Fruit fly (Drosophila melanogaster) S2 (cell line): ENCODE results near the gene CG33490.
A peak's percentile ranks its signal among the peaks of the same experiment; 100 is the strongest.
"Not testable (repeated sequence)": the region's sequence is repeated elsewhere in the genome, so short reads cannot be mapped to it uniquely, and the experiment has no call there.

Experiments
- CG8478 ChIP-seq: fragments of >200 bp; optimal IDR thresholded peaks from 2 replicates; lab custom pipeline; 2018
- CTCF ChIP-seq, 2 experiments: fragments of >200 bp; optimal IDR thresholded peaks; 2 replicates each; lab custom pipeline; 2018

CG33490 gene

DNA sequence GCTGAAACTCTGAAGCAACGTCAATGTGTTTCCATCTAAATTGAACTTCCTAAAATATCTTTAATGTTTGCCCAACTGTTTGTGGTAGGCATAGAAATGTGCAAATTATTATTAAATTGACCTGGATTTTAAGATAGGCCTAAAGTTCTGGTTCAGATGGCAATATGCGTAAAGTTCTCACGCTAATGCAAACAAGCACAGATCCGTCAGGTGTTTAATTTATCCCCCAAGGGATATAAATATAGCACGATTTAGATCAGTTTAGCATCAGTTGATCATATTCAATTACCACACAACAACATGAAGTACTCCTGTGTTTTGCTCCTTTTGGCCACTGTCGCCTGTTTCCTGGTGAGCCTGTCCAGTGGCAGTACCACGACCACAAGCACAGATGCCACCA is 14.9 kb upstream of the CG33490 start, which contains the start of gene CG7377:
Gene CG7377 (plus strand): TSS at position 301 of the 400 bp plus-strand sequence.
- not testable (repeated sequence) for TF ChIP-seq CTCF (optimal IDR thresholded peaks at IDR 0.05; lab: Kevin White, UChicago); CG8478

DNA sequence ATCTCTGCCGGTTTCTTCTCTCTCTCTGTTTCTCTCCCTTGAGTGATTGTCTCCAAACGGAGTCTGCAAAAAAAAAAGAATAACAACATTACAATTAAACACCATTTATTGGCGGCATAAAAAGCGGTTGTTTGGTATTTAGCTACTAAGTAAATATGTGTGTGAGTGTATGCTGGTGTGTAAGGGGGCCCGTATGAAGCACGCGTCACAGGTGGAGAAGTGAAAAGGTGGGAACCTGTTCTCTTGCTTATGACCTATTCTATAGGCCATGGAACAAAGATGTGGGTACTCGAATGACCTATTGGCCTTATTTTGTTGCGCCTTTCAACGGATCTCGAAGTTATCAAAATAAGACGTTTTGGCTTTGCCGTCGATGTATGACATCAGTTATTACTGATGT is 14.1 kb upstream of the CG33490 start:
- TF ChIP-seq CG8478 (no peak), CTCF (optimal IDR thresholded peaks at IDR 0.05; lab: Kevin White, UChicago) (no peak)

dm6 chr3L:11587720-11588580 is 13.5 kb upstream of the CG33490 start, which contains the start of gene rt:
TSS of gene rt (minus strand) at chr3L:11587770.
- TF ChIP-seq CG8478 (no peak), CTCF (optimal IDR thresholded peaks at IDR 0.05; lab: Kevin White, UChicago) (no peak)

dm6 chr3L:11586794-11587462 is 12.5 kb upstream of the CG33490 start:
- TF ChIP-seq CG8478 (no peak), CTCF (optimal IDR thresholded peaks at IDR 0.05; lab: Kevin White, UChicago) (no peak)

DNA sequence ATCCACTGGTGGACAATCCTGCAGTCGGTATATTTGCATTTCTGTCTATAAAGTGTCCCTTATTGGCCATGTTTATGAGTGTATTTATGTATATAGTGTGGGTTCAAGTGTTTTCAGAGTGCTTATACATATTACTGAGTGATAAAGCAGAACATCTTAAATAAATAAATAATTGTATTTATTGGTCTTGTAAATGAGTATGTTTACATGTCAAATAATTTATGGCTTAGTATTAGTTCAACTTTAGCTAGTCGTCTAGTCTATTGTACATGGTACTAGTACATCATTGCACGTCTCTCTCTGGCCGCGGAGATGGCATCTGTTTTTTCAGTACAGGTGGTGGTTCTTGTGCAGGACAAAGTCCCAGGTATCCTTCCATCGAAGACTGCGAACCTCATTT is 9.5 kb upstream of the CG33490 start, which contains the start of gene CG32086:
Gene CG32086 (minus strand): TSS at position 101 of the 400 bp plus-strand sequence.
- no peak for TF ChIP-seq CTCF (optimal IDR thresholded peaks at IDR 0.05; lab: Kevin White, UChicago)

dm6 chr3L:11582097-11582496 is 7.6 kb upstream of the CG33490 start, which contains the start of gene CG33269:
TSS of gene CG33269 (minus strand) at chr3L:11582197.
- TF ChIP-seq CTCF (optimal IDR thresholded peaks at IDR 0.05; lab: Kevin White, UChicago) = no peak
- no peak for TF ChIP-seq CG8478

DNA sequence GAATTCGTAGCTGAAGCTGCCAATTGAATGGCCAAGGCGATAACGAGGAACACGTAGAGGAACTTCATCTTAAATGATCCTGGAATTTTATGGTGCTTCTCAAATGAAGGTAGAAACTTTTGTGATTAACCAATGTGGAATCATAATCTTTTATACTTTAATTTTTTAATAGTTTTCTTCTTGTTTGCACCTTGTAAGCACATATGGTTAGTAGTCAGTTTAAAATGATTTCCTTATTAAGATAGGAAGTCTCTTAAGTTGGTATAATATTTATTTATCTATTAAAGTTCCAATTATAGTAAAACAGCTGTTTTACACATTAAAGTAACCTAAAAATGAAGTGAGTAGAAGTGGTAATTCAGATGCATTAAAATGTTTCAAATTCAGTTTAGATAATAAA is 6.5 kb upstream of the CG33490 start, which contains the start of gene CG43391:
Gene CG43391 (minus strand): TSS at position 101 of the 400 bp plus-strand sequence.
- TF ChIP-seq CTCF (optimal IDR thresholded peaks at IDR 0.05; lab: Kevin White, UChicago) (no peak), CG8478 (no peak)

DNA sequence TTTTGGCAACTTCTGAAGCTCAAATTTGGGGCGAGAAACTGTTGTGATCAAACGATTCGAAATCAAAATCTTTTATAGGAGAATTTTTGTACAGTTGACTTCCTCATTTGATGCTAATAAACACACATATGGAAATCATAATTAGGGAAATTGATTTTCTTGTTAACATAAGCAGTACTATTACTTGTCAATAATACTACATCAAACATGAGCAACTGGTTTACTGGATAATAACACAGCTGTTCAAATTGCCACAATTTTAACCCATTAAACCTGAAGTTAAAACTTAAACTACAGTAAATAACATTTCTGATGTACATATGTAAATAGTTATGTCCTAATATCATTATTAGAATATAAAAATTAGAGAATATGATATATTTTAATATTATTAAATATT is 5.5 kb upstream of the CG33490 start, which contains the start of gene CG43390:
Gene CG43390 (minus strand): TSS at position 32 of the 400 bp plus-strand sequence.
- TF ChIP-seq CG8478 (no peak), CTCF (optimal IDR thresholded peaks at IDR 0.05; lab: Kevin White, UChicago) (no peak)

DNA sequence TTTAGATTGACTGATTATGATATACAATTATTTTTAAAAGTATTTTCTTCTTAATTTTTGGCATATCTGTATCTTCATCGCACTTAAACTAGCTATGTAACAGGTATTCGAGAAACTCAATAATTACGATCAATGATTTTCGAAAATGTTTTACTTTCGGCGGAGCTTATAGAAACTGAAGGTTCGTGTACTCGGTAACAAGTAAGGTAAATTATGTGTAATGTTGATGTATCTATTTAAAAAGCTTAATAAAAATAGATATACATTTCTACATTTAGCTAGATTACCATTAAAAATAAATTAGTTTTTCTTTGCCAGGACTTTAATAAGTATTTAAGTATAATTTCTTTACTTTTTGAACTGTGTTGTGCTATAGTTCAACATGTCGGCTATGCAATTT is 4.4 kb upstream of the CG33490 start:
- TF ChIP-seq CG8478 (no peak), CTCF (optimal IDR thresholded peaks at IDR 0.05; lab: Kevin White, UChicago) (no peak)

- no peak for TF ChIP-seq CG8478
- TF ChIP-seq CTCF (optimal IDR thresholded peaks at IDR 0.05; lab: Kevin White, UChicago) = no peak
These were observed 3.8 kb upstream of the CG33490 start, which contains the start of gene CG33270 for dm6 chr3L:11578211-11578673. TSS of gene CG33270 (minus strand) at chr3L:11578623.

DNA sequence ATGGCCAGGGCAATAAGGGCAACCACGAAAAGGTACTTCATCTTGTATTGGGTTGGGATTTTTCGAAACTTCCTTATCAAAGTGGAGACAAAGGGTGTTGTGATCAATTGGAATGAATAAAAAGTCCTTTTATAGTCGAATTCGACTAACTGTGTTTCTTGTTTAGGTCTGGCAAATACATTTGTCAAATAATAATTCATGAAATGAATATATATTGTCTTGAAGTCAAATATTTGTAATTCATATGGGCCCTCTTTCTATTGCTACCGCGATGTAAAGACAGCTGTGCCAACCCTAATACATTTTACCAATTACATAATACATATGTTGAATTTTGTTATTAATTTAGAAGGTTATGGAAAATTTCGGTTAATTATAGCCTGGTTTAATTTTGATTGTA is 2.9 kb upstream of the CG33490 start, which contains the start of gene CG33271:
Gene CG33271 (minus strand): TSS at position 101 of the 400 bp plus-strand sequence.
- no peak for TF ChIP-seq CTCF (optimal IDR thresholded peaks at IDR 0.05; lab: Kevin White, UChicago)
- no peak for TF ChIP-seq CG8478

DNA sequence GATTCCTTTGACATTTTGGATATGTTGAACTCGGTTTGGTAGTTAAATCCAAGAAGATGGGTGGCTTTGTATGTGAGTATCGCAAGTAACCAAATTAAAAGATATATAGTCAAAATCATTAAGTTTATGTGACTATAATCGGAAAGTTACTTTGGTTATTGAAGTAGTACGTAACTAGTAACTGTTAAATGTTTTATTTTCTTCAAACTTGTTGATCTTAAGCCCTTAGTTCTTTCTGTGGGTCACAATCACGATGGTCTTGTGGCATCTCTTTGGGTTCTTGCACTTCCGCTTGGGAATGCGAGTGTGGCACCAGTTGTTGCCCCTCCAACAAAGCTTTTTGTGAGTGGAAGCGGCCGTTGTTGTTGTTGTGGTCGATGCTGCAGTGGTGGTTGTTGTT is 2.5 kb upstream of the CG33490 start, which contains the start of gene CG33489:
Gene CG33489 (minus strand): TSS at position 101 of the 400 bp plus-strand sequence.
- TF ChIP-seq CTCF (optimal IDR thresholded peaks at IDR 0.05; lab: Kevin White, UChicago); CG8478: not testable (repeated sequence)

DNA sequence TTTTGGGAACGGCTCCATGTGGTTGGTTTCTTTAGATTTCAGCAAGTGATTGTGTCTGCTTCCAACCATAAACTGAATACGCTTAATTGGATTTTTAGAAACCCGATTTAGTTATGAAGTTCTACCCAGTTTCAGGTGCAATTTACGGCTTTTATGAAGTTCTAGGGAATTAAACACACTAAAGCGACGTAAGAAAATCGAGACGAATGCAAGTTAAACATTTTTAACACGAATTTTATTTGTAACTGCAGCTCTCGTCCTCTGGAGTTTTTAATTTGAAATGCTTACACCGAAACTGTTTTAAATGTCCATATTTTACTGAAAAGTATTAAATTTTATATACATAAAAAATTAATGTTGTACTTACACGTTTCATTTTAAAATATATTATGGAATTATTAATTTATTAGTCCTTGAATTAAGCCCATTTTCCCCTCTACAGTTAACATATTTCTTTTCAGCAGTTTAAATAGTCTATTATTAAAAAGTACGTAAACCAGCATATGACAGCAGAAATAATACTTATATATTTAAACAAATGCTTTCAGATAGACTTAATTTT is 10.4 kb downstream of the CG33490 start, which contains the start of the genes CG46412 and CG33267:
Gene CG46412 (minus strand): TSS at position 101 of the 562 bp plus-strand sequence.
Gene CG33267 (plus strand): TSS at position 512 of the 562 bp plus-strand sequence.
- TF ChIP-seq CG8478 (no peak), CTCF (optimal IDR thresholded peaks at IDR 0.05; lab: Kevin White, UChicago) (no peak)

dm6 chr3L:11561946-11562760 is 12.3 kb downstream of the CG33490 start, which contains the start of the genes CG7394 and Mob2:
TSS of gene CG7394 (plus strand) at chr3L:11561996.
TSS of gene Mob2 (minus strand) at chr3L:11562233.
- TF ChIP-seq CG8478 = no peak
- peak in 1 of 2 experiments; percentile 36 for TF ChIP-seq CTCF (optimal IDR thresholded peaks at IDR 0.05; lab: Kevin White, UChicago)
